Worm (Caenorhabditis elegans): Measurements from ENCODE around the gene asp-4.

DNA sequence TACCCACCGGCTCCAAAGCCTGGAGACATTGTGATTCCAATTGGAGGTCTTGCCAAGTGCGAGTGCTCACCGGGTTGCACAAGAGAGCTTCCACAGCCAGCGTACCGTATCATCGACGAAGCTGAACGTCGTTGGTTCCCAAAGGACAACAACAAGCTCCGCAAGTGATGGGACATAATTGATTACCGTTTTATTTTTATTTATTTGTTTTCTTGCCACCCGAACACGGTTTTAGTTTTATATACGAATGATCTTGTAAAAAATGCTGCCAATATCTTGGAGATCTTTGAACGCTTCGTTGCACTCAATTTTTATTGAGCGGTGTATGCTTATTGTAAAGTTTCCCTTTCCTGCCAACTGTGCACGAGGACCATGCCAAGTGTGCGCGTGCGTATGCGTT, 16.9 kb upstream of the asp-4 start, which contains the start of gene K08H2.4:
- TF ChIP-seq sma-9 (GFP tag; optimal IDR thresholded peaks at IDR 0.05) (no peak), sma-9 (tag; optimal IDR thresholded peaks at IDR 0.05) (no peak), nhr-77 (tag; optimal IDR thresholded peaks at IDR 0.05) (no peak), lsy-2 (tag; optimal IDR thresholded peaks at IDR 0.05) (no peak), sem-4 (tag; optimal IDR thresholded peaks at IDR 0.05) (no peak)
